Worm (Caenorhabditis elegans): ENCODE measurements around the gene F36D4.5.

F36D4.5 gene

DNA sequence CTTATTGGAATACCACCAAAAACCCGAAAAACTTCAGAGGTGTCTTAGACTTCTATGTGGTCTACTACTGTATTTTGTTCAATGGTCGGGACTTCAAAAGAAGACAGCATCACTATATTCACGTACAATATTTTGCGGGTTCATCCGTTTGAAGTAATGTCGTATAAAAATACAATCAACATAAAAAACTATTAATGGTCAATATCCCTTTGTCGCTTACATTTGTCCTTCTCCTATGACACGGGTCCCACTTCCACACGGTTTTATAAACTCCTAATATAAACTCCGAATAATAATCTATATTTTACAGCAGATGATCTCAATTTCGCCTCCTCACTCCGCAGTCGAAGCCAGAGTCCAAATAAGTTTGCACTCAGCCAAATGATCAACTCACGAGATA, 31.9 kb upstream of the F36D4.5 start:
- TF ChIP-seq ceh-82 (tag; optimal IDR thresholded peaks at IDR 0.05) (no peak), elt-3 (tag; optimal IDR thresholded peaks at IDR 0.05) (no peak), C34F6.9 (tag; optimal IDR thresholded peaks at IDR 0.05) (no peak), mdl-1 (tag; optimal IDR thresholded peaks at IDR 0.05) (no peak), fos-1 (tag; optimal IDR thresholded peaks at IDR 0.05) (no peak), egl-27 (tag; optimal IDR thresholded peaks at IDR 0.05) (no peak), lin-11 (tag; optimal IDR thresholded peaks at IDR 0.05) (no peak), unc-55 (GFP tag; optimal IDR thresholded peaks at IDR 0.05) (no peak), lsy-2 (tag; optimal IDR thresholded peaks at IDR 0.05) (no peak), nhr-21 (tag; optimal IDR thresholded peaks at IDR 0.05) (no peak), sma-9 (GFP tag; optimal IDR thresholded peaks at IDR 0.05) (no peak), sma-9 (tag; optimal IDR thresholded peaks at IDR 0.05) (no peak), nhr-129 (tag; optimal IDR thresholded peaks at IDR 0.05) (no peak), nhr-25 (tag; optimal IDR thresholded peaks at IDR 0.05) (no peak), unc-62 (GFP tag; optimal IDR thresholded peaks at IDR 0.05) (no peak), ztf-11 (tag; optimal IDR thresholded peaks at IDR 0.05) (no peak)

- TF ChIP-seq fos-1 (tag; optimal IDR thresholded peaks at IDR 0.05) (peak; percentile 55), unc-62 (GFP tag; optimal IDR thresholded peaks at IDR 0.05) (no peak), blmp-1 (tag; optimal IDR thresholded peaks at IDR 0.05; ENCODE audit: insufficient read depth) (peak; percentile 70)
Observed at ce11 chrV:9453933-9454332, 28.3 kb upstream of the F36D4.5 start.

- TF ChIP-seq unc-55 (GFP tag; optimal IDR thresholded peaks at IDR 0.05), result no peak
- no peak for TF ChIP-seq crh-2 (tag; optimal IDR thresholded peaks at IDR 0.05)
- no peak for TF ChIP-seq mbf-1 (tag; optimal IDR thresholded peaks at IDR 0.05)
- no peak for TF ChIP-seq ceh-82 (tag; optimal IDR thresholded peaks at IDR 0.05)
- no peak for TF ChIP-seq nhr-6 (tag; optimal IDR thresholded peaks at IDR 0.05)
- TF ChIP-seq lin-11 (tag; optimal IDR thresholded peaks at IDR 0.05), result no peak
- no peak for TF ChIP-seq ztf-4 (tag; optimal IDR thresholded peaks at IDR 0.05)
- no peak for TF ChIP-seq nhr-129 (tag; optimal IDR thresholded peaks at IDR 0.05)
Observed at ce11 chrV:9453333-9453732, 27.7 kb upstream of the F36D4.5 start.

- no peak for TF ChIP-seq nhr-25 (tag; optimal IDR thresholded peaks at IDR 0.05)
- TF ChIP-seq aly-2 (tag; optimal IDR thresholded peaks at IDR 0.05), result no peak
- TF ChIP-seq nhr-23 (tag; optimal IDR thresholded peaks at IDR 0.05), result no peak
- no peak for TF ChIP-seq nhr-6 (tag; optimal IDR thresholded peaks at IDR 0.05)
- no peak for TF ChIP-seq ama-1 (optimal IDR thresholded peaks at IDR 0.05)
- no peak for TF ChIP-seq unc-39 (tag; optimal IDR thresholded peaks at IDR 0.05)
- TF ChIP-seq alr-1 (tag; optimal IDR thresholded peaks at IDR 0.05), result no peak
- no peak for TF ChIP-seq ztf-1 (GFP tag; conservative IDR thresholded peaks at IDR 0.05)
- no peak for TF ChIP-seq ztf-4 (tag; optimal IDR thresholded peaks at IDR 0.05)
- TF ChIP-seq Y55F3AM.14 (GFP tag; optimal IDR thresholded peaks at IDR 0.05), result no peak
- TF ChIP-seq ceh-82 (tag; optimal IDR thresholded peaks at IDR 0.05), result no peak
Observed at ce11 chrV:9451485-9451884, 25.9 kb upstream of the F36D4.5 start.

- peak; percentile 2 for TF ChIP-seq nhr-25 (tag; optimal IDR thresholded peaks at IDR 0.05)
- TF ChIP-seq Y55F3AM.14 (GFP tag; optimal IDR thresholded peaks at IDR 0.05), result no peak
Observed at ce11 chrV:9444618-9445017, 19.0 kb upstream of the F36D4.5 start.

- TF ChIP-seq unc-62 (GFP tag; optimal IDR thresholded peaks at IDR 0.05) (no peak), C34F6.9 (tag; optimal IDR thresholded peaks at IDR 0.05) (no peak), unc-55 (GFP tag; optimal IDR thresholded peaks at IDR 0.05) (no peak), ceh-82 (tag; optimal IDR thresholded peaks at IDR 0.05) (no peak), elt-1 (tag; optimal IDR thresholded peaks at IDR 0.05) (no peak), nhr-25 (tag; optimal IDR thresholded peaks at IDR 0.05) (peak; percentile 4)
Observed at ce11 chrV:9443748-9444147, 18.1 kb upstream of the F36D4.5 start, which contains the start of gene wdr-62. Gene wdr-62, plus strand, starts transcription at chrV:9444048.

DNA sequence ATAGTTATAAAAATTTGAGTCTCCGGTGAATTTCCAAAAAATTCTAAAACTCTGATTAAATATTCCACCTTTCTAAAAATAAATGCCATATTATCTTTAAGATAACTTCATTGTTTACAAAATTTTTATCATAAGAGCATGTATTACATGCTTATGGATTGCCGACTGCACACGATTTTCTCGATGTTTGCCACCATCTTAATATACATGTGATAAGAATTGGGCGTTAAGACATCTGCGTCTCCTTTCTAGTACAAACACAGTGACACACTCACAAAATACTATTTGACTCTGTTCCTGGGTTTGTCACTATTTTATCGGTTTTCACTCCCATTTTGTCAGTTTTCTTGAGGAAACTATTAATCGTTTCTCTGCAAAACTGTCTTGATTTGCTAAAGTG, 17.5 kb upstream of the F36D4.5 start:
- TF ChIP-seq gmeb-1 (tag; optimal IDR thresholded peaks at IDR 0.05) (peak; percentile 35), crh-2 (tag; optimal IDR thresholded peaks at IDR 0.05) (peak; percentile 49), ceh-82 (tag; optimal IDR thresholded peaks at IDR 0.05) (no peak), F13H6.1 (tag; optimal IDR thresholded peaks at IDR 0.05) (peak; percentile 46), fos-1 (tag; optimal IDR thresholded peaks at IDR 0.05) (peak; percentile 92), sma-9 (GFP tag; optimal IDR thresholded peaks at IDR 0.05) (peak; percentile 67), sma-9 (tag; optimal IDR thresholded peaks at IDR 0.05) (no peak), skn-1 (tag; optimal IDR thresholded peaks at IDR 0.05) (peak; percentile 8), nhr-11 (tag; optimal IDR thresholded peaks at IDR 0.05) (no peak)

All from whole organism, L2 larva.